Fruit fly (Drosophila melanogaster) whole organism, embryonic: ENCODE results near the gene CG32318.

ENCODE experiments used
- ATbp ChIP-seq: fragments of 200-800 bp; sonication (Bioruptor generic); optimal IDR thresholded peaks from 2 replicates; lab custom pipeline; 2017; ENCODE audit warnings: missing biosample characterization, mild to moderate bottlenecking, missing genetic modification characterization, missing genetic modification reagents
- C15 ChIP-seq: fragments of 200-800 bp; sonication (Bioruptor generic); IDR thresholded peaks from 3 replicates; pipeline ENCODE4 v1.3.6; 2022; ENCODE audit warnings: missing biosample characterization, missing genetic modification characterization
- CG10147 ChIP-seq: fragments of 200-800 bp; sonication (Bioruptor generic); optimal IDR thresholded peaks from 2 replicates; lab custom pipeline; 2019; ENCODE audit warnings: missing biosample characterization, mild to moderate bottlenecking, missing genetic modification characterization, moderate library complexity
- CG1024 ChIP-seq: fragments of 200-800 bp; sonication (Bioruptor generic); IDR thresholded peaks from 2 replicates; pipeline ENCODE4 v1.3.6; 2022; ENCODE audit warnings: missing biosample characterization, missing genetic modification characterization
- CG10321 ChIP-seq: fragments of 200-800 bp; sonication (Bioruptor generic); IDR thresholded peaks from 2 replicates; pipeline ENCODE4 v1.3.6; 2022; ENCODE audit warnings: missing biosample characterization, missing genetic modification characterization
- CG10431 ChIP-seq: fragments of 200-800 bp; sonication (Bioruptor generic); optimal IDR thresholded peaks from 3 replicates; lab custom pipeline; 2018; ENCODE audit warnings: missing biosample characterization, mild to moderate bottlenecking, missing genetic modification characterization
- CG10565 ChIP-seq: fragments of 200-800 bp; sonication (Bioruptor generic); optimal IDR thresholded peaks from 3 replicates; lab custom pipeline; 2016; ENCODE audit warnings: missing biosample characterization, mild to moderate bottlenecking, missing genetic modification characterization
- CG11398 ChIP-seq: fragments of 200-800 bp; sonication (Bioruptor generic); optimal IDR thresholded peaks from 2 replicates; lab custom pipeline; 2016; ENCODE audit warnings: missing biosample characterization, missing genetic modification characterization
- CG11504 ChIP-seq: fragments of 200-800 bp; sonication (Bioruptor generic); optimal IDR thresholded peaks from 3 replicates; lab custom pipeline; 2019; ENCODE audit warnings: missing biosample characterization, mild to moderate bottlenecking, missing genetic modification characterization, moderate library complexity
- CG1233 ChIP-seq: fragments of 200-800 bp; sonication (Bioruptor generic); optimal IDR thresholded peaks from 4 replicates; lab custom pipeline; 2018; ENCODE audit warnings: missing biosample characterization, mild to moderate bottlenecking, missing genetic modification characterization
- CG13287 ChIP-seq: fragments of 200-800 bp; sonication (Bioruptor generic); IDR thresholded peaks from 2 replicates; pipeline ENCODE4 v1.3.6; 2022; ENCODE audit warnings: missing biosample characterization, missing genetic modification characterization; ENCODE audit not compliant: partially characterized antibody
- CG15269 ChIP-seq: fragments of 200-800 bp; sonication (Bioruptor generic); optimal IDR thresholded peaks from 2 replicates; lab custom pipeline; 2018; ENCODE audit warnings: missing biosample characterization, mild to moderate bottlenecking, missing genetic modification characterization, moderate library complexity
- CG1603 ChIP-seq: fragments of 200-800 bp; sonication (Bioruptor generic); optimal IDR thresholded peaks from 2 replicates; lab custom pipeline; 2019; ENCODE audit warnings: missing biosample characterization, mild to moderate bottlenecking, missing genetic modification characterization, moderate library complexity
- CG17568 ChIP-seq: fragments of 200-800 bp; sonication (Bioruptor generic); optimal IDR thresholded peaks from 2 replicates; lab custom pipeline; 2018; ENCODE audit warnings: missing biosample characterization, mild to moderate bottlenecking, missing genetic modification characterization, moderate library complexity
- CG18011 ChIP-seq: fragments of 200-800 bp; sonication (Bioruptor generic); optimal IDR thresholded peaks from 2 replicates; lab custom pipeline; 2017; ENCODE audit warnings: missing biosample characterization, missing genetic modification characterization, mild to moderate bottlenecking, moderate library complexity, missing genotype
- CG18599 ChIP-seq: fragments of 200-800 bp; sonication (Bioruptor generic); optimal IDR thresholded peaks from 3 replicates; lab custom pipeline; 2017; ENCODE audit warnings: missing biosample characterization, missing genetic modification characterization, mild to moderate bottlenecking, moderate library complexity, missing genetic modification reagents
- CG18764 ChIP-seq: fragments of 200-800 bp; sonication (Bioruptor generic); optimal IDR thresholded peaks from 3 replicates; lab custom pipeline; 2016; ENCODE audit warnings: missing biosample characterization, missing genetic modification characterization
- CG2199 ChIP-seq: fragments of 200-800 bp; sonication (Bioruptor generic); IDR thresholded peaks from 3 replicates; pipeline ENCODE4 v1.3.6; 2022; ENCODE audit warnings: missing biosample characterization, missing genetic modification characterization
- CG2712 ChIP-seq: fragments of 200-800 bp; optimal IDR thresholded peaks from 3 replicates; lab custom pipeline; 2019; ENCODE audit warnings: missing biosample characterization, mild to moderate bottlenecking, missing genetic modification characterization, moderate library complexity
- CG32767 ChIP-seq: fragments of 200-800 bp; sonication (Bioruptor generic); IDR thresholded peaks from 2 replicates; pipeline ENCODE4 v1.3.6; 2022; ENCODE audit warnings: missing biosample characterization, missing genetic modification characterization
- CG3407 ChIP-seq: fragments of 200-800 bp; sonication (Bioruptor generic); optimal IDR thresholded peaks from 2 replicates; lab custom pipeline; 2018; ENCODE audit warnings: missing biosample characterization, mild to moderate bottlenecking, missing genetic modification characterization
- CG34422 ChIP-seq: fragments of 200-800 bp; sonication (Bioruptor generic); IDR thresholded peaks from 3 replicates; pipeline ENCODE4 v1.3.6; 2022; ENCODE audit warnings: missing biosample characterization, missing genetic modification characterization
- CG4404 ChIP-seq: fragments of 200-800 bp; sonication (Bioruptor generic); IDR thresholded peaks from 2 replicates; pipeline ENCODE4 v1.3.6; 2022; ENCODE audit warnings: missing biosample characterization, missing genetic modification characterization
- CG5245 ChIP-seq: fragments of 200-800 bp; sonication (Bioruptor generic); optimal IDR thresholded peaks from 3 replicates; lab custom pipeline; 2016; ENCODE audit warnings: missing biosample characterization, missing genetic modification characterization
- Dfd ChIP-seq, 2 experiments: fragments of >200 bp; optimal IDR thresholded peaks; 2 replicates each; lab custom pipeline; 2017; ENCODE audit warnings: missing biosample characterization in 2 of 2, missing genetic modification characterization in 2 of 2
- Dref ChIP-seq: fragments of 200-800 bp; sonication (Bioruptor generic); IDR thresholded peaks from 2 replicates; pipeline ENCODE4 v1.3.6; 2022; ENCODE audit warnings: missing biosample characterization, missing genetic modification characterization
- Fer1 ChIP-seq: fragments of 200-800 bp; sonication (Bioruptor generic); optimal IDR thresholded peaks from 2 replicates; lab custom pipeline; 2017; ENCODE audit warnings: missing biosample characterization, mild to moderate bottlenecking, missing genetic modification characterization
- HmgD ChIP-seq: fragments of 200-800 bp; sonication (Bioruptor generic); optimal IDR thresholded peaks from 3 replicates; lab custom pipeline; 2016; ENCODE audit warnings: missing biosample characterization, missing genetic modification characterization
- Oaz ChIP-seq: fragments of 200-800 bp; sonication (Bioruptor generic); IDR thresholded peaks from 2 replicates; pipeline ENCODE4 v1.3.6; 2022; ENCODE audit warnings: missing biosample characterization, missing genetic modification characterization
- PHDP ChIP-seq: fragments of 200-800 bp; sonication (Bioruptor generic); optimal IDR thresholded peaks from 3 replicates; lab custom pipeline; 2018; ENCODE audit warnings: missing biosample characterization, mild to moderate bottlenecking, missing genetic modification characterization, moderate library complexity
- Ptx1 ChIP-seq: fragments of 200-800 bp; sonication (Bioruptor generic); IDR thresholded peaks from 2 replicates; pipeline ENCODE4 v1.3.6; 2022; ENCODE audit warnings: missing biosample characterization, missing genetic modification characterization
- Ssrp ChIP-seq: fragments of 200-800 bp; sonication (Bioruptor generic); optimal IDR thresholded peaks from 2 replicates; lab custom pipeline; 2018; ENCODE audit warnings: missing biosample characterization, mild to moderate bottlenecking, missing genetic modification characterization, moderate library complexity
- Vsx1 ChIP-seq: fragments of 200-800 bp; sonication (Bioruptor generic); optimal IDR thresholded peaks from 2 replicates; lab custom pipeline; 2017; ENCODE audit warnings: missing biosample characterization, mild to moderate bottlenecking, missing genetic modification characterization, missing genetic modification reagents
- bbx ChIP-seq: fragments of 200-800 bp; sonication (Bioruptor generic); IDR thresholded peaks from 2 replicates; pipeline ENCODE4 v1.3.6; 2022; ENCODE audit warnings: missing biosample characterization, missing genetic modification characterization; ENCODE audit not compliant: partially characterized antibody
- bcd ChIP-seq: fragments of 200-800 bp; sonication (Bioruptor generic); optimal IDR thresholded peaks from 2 replicates; lab custom pipeline; 2017; ENCODE audit warnings: missing biosample characterization, mild to moderate bottlenecking, missing genetic modification characterization
- bsh ChIP-seq, 2 experiments: fragments of 200-800 bp; sonication (Bioruptor generic); optimal IDR thresholded peaks; 2 replicates each; lab custom pipeline; 2017 to 2018; ENCODE audit warnings: mild to moderate bottlenecking in 2 of 2, missing biosample characterization in 2 of 2, missing genetic modification characterization in 2 of 2, moderate library complexity in 1 of 2
- btn ChIP-seq: fragments of 200-800 bp; sonication (Bioruptor generic); optimal IDR thresholded peaks from 2 replicates; lab custom pipeline; 2016; ENCODE audit warnings: missing biosample characterization, missing genetic modification characterization
- ci ChIP-seq: fragments of 200-800 bp; sonication (Bioruptor generic); IDR thresholded peaks from 3 replicates; pipeline ENCODE4 v1.3.6; 2022; ENCODE audit warnings: missing biosample characterization, missing genetic modification characterization
- dan ChIP-seq: fragments of 200-800 bp; sonication (Bioruptor generic); IDR thresholded peaks from 2 replicates; pipeline ENCODE4 v1.3.6; 2022; ENCODE audit warnings: missing biosample characterization, missing genetic modification characterization
- esg ChIP-seq: fragments of 200-800 bp; sonication (Bioruptor generic); conservative IDR thresholded peaks from 2 replicates; pipeline ENCODE4 v1.3.6; 2022; ENCODE audit warnings: missing biosample characterization, missing genetic modification characterization
- exex ChIP-seq: fragments of 200-800 bp; sonication (Bioruptor generic); optimal IDR thresholded peaks from 4 replicates; lab custom pipeline; 2018; ENCODE audit warnings: missing biosample characterization, mild to moderate bottlenecking, missing genetic modification characterization, moderate library complexity
- grn ChIP-seq: fragments of 200-800 bp; sonication (Bioruptor generic); optimal IDR thresholded peaks from 3 replicates; lab custom pipeline; 2017; ENCODE audit warnings: missing biosample characterization, missing genetic modification characterization
- insv ChIP-seq, 2 experiments: fragments of 200-800 bp; sonication (Bioruptor generic); optimal IDR thresholded peaks; 3 replicates each; lab custom pipeline; 2016 to 2018; ENCODE audit warnings: missing biosample characterization in 2 of 2, missing genetic modification characterization in 2 of 2
- lab ChIP-seq: fragments of 200-800 bp; sonication (Bioruptor generic); optimal IDR thresholded peaks from 3 replicates; lab custom pipeline; 2017; ENCODE audit warnings: missing biosample characterization, missing genetic modification characterization, mild to moderate bottlenecking, moderate library complexity, missing genetic modification reagents
- mld ChIP-seq: fragments of 200-800 bp; sonication (Bioruptor generic); IDR thresholded peaks from 3 replicates; pipeline ENCODE4 v1.3.6; 2022; ENCODE audit warnings: missing biosample characterization, missing genetic modification characterization; ENCODE audit not compliant: partially characterized antibody
- salm ChIP-seq: fragments of 200-800 bp; sonication (Bioruptor generic); optimal IDR thresholded peaks from 2 replicates; lab custom pipeline; 2018; ENCODE audit warnings: missing biosample characterization, mild to moderate bottlenecking, missing genetic modification characterization
- schlank ChIP-seq: fragments of 200-800 bp; sonication (Bioruptor generic); optimal IDR thresholded peaks from 2 replicates; lab custom pipeline; 2018; ENCODE audit warnings: missing biosample characterization, mild to moderate bottlenecking, missing genetic modification characterization

The CG32318 gene

dm6 chr3L:1227303-1227797 is 19.4 kb downstream of the CG32318 start, which contains the start of gene LysS:
LysS (plus strand) TSS chr3L:1227747.
- TF ChIP-seq ci (GFP tag; lab: Robert Waterston, UW), result no peak
- no peak for TF ChIP-seq dan
- peak; percentile 58 for TF ChIP-seq exex (tag; lab: Kevin White, UChicago)
- TF ChIP-seq CG2199 (GFP tag; lab: Robert Waterston, UW), result 0 out of 3 replicates have a peak, but pooled peaks have one; percentile 36
- peak; percentile 3 for TF ChIP-seq CG18011 (GFP tag; lab: Kevin White, UChicago)
- TF ChIP-seq grn (GFP tag; lab: Kevin White, UChicago), result peak; percentile 23

- TF ChIP-seq CG11504 (tag; lab: Kevin White, UChicago), result no peak
- TF ChIP-seq CG5245 (GFP tag; lab: Kevin White, UChicago), result no peak
- TF ChIP-seq Vsx1, result no peak
- TF ChIP-seq grn (GFP tag; lab: Kevin White, UChicago), result peak; percentile 43
- no peak for TF ChIP-seq esg
- TF ChIP-seq CG11398 (GFP tag; lab: Kevin White, UChicago), result no peak
- TF ChIP-seq CG18764 (GFP tag; lab: Kevin White, UChicago), result no peak
- TF ChIP-seq exex (tag; lab: Kevin White, UChicago), result peak; percentile 15
- TF ChIP-seq CG17568 (GFP tag; lab: Kevin White, UChicago), result no peak
- TF ChIP-seq CG34422 (GFP tag; lab: Robert Waterston, UW), result no peak
- no peak for TF ChIP-seq HmgD (GFP tag; lab: Kevin White, UChicago)
- TF ChIP-seq CG10565, result no peak
- no peak for TF ChIP-seq btn (GFP tag; lab: Kevin White, UChicago)
- TF ChIP-seq bbx, result no peak
- TF ChIP-seq CG10147 (GFP tag; lab: Kevin White, UChicago), result no peak
These were observed 28.1 kb downstream of the CG32318 start, which contains the start of gene LysP for dm6 chr3L:1218596-1218995. LysP (minus strand) TSS chr3L:1218696.

dm6 chr3L:1216460-1216859 is 30.3 kb downstream of the CG32318 start:
- TF ChIP-seq CG18599 (GFP tag; lab: Kevin White, UChicago), result peak; percentile 29
- no peak for TF ChIP-seq Dref (GFP tag; lab: Robert Waterston, UW)
- TF ChIP-seq salm (tag; lab: Kevin White, UChicago), result no peak
- TF ChIP-seq lab (GFP tag; lab: Kevin White, UChicago), result peak; percentile 58
- no peak for TF ChIP-seq insv (GFP tag; optimal IDR thresholded peaks at IDR 0.05; lab: Kevin White, UChicago)
- TF ChIP-seq CG1603, result peak; percentile 73
- peak; percentile 58; the same call in 1 of the 2 replicates for TF ChIP-seq CG1024 (GFP tag; lab: Robert Waterston, UW)
- peak in 1 of 2 experiments; percentile 69 for TF ChIP-seq bsh (GFP tag; optimal IDR thresholded peaks at IDR 0.05; lab: Kevin White, UChicago)
- peak; percentile 6 for TF ChIP-seq CG1233 (GFP tag; lab: Kevin White, UChicago)
- no peak for TF ChIP-seq C15 (GFP tag; lab: Robert Waterston, UW)
- peak; percentile 64 for TF ChIP-seq CG2712 (tag; lab: Kevin White, UChicago)
- TF ChIP-seq Ssrp (tag; lab: Kevin White, UChicago), result peak; percentile 47
- peak; percentile 15 for TF ChIP-seq CG15269 (tag; lab: Kevin White, UChicago)
- TF ChIP-seq Fer1 (GFP tag; lab: Kevin White, UChicago), result no peak
- no peak for TF ChIP-seq mld
- no peak for TF ChIP-seq CG10321 (GFP tag; lab: Robert Waterston, UW)
- peak; percentile 37; the same call in 1 of the 2 replicates for TF ChIP-seq CG32767 (GFP tag; lab: Robert Waterston, UW)
- peak; percentile 18 for TF ChIP-seq bcd (GFP tag; lab: Kevin White, UChicago)
- TF ChIP-seq Oaz (GFP tag; lab: Robert Waterston, UW), result no peak
- no peak for TF ChIP-seq grn (GFP tag; lab: Kevin White, UChicago)
- TF ChIP-seq CG3407 (GFP tag; lab: Kevin White, UChicago), result peak; percentile 17
- TF ChIP-seq PHDP (tag; lab: Kevin White, UChicago), result peak; percentile 35
- TF ChIP-seq Ptx1 (GFP tag; lab: Robert Waterston, UW), result peak; percentile 54
- peak; percentile 50 for TF ChIP-seq ATbp
- TF ChIP-seq CG4404 (GFP tag; lab: Robert Waterston, UW), result 0 out of 2 replicates have a peak, but pooled peaks have one; percentile 8
- TF ChIP-seq Dfd (GFP tag; optimal IDR thresholded peaks at IDR 0.05; lab: Kevin White, UChicago), result no peak
- no peak for TF ChIP-seq schlank (tag; lab: Kevin White, UChicago)
- TF ChIP-seq CG10431 (GFP tag; lab: Kevin White, UChicago), result no peak
- no peak for TF ChIP-seq CG13287 (GFP tag; lab: Robert Waterston, UW)
